Worm (Caenorhabditis elegans): Measurements from ENCODE around the gene Y45G12B.3.

The Y45G12B.3 gene

ce11 chrV:2730784-2731480 lies 34.9 kb upstream of the Y45G12B.3 start, which contains the start of gene dod-3:
Gene dod-3 (minus strand): TSS chrV:2731098.
- TF ChIP-seq snu-23 (GFP tag; optimal IDR thresholded peaks at IDR 0.05) (no peak), ama-1 (optimal IDR thresholded peaks at IDR 0.05) (peak; percentile 8), elt-2 (tag; optimal IDR thresholded peaks at IDR 0.05) (peak; percentile 98), nhr-90 (tag; optimal IDR thresholded peaks at IDR 0.05; ENCODE audit: poor library complexity) (peak; percentile 43)

- TF ChIP-seq lin-13 (GFP tag; optimal IDR thresholded peaks at IDR 0.05) (no peak), nhr-237 (tag; optimal IDR thresholded peaks at IDR 0.05) (no peak), aly-2 (tag; optimal IDR thresholded peaks at IDR 0.05) (no peak), lsy-2 (tag; optimal IDR thresholded peaks at IDR 0.05) (no peak), pag-3 (tag; optimal IDR thresholded peaks at IDR 0.05; ENCODE audit: borderline replicate concordance, insufficient read depth) (no peak), isw-1 (GFP tag; IDR thresholded peaks at IDR 0.05) (no peak), lin-15B (tag; optimal IDR thresholded peaks at IDR 0.05) (no peak), lin-39 (tag; optimal IDR thresholded peaks at IDR 0.05) (no peak), mab-9 (GFP tag; IDR thresholded peaks at IDR 0.05) (no peak), snu-23 (GFP tag; optimal IDR thresholded peaks at IDR 0.05) (no peak), unc-130 (tag; optimal IDR thresholded peaks at IDR 0.05) (no peak), C34B4.2 (tag; optimal IDR thresholded peaks at IDR 0.05) (no peak), nhr-85 (tag) (no peak), hlh-17 (GFP tag; optimal IDR thresholded peaks at IDR 0.05; ENCODE audit: borderline replicate concordance) (no peak), ztf-11 (tag; optimal IDR thresholded peaks at IDR 0.05) (no peak), rnt-1 (tag; optimal IDR thresholded peaks at IDR 0.05) (no peak)
Observed at ce11 chrV:2728236-2728635, 32.2 kb upstream of the Y45G12B.3 start, which contains the start of gene str-33. Gene str-33 (plus strand): TSS chrV:2728536.

- TF ChIP-seq sptf-1 (tag; optimal IDR thresholded peaks at IDR 0.05) = no peak
- no peak for TF ChIP-seq swsn-7 (tag; optimal IDR thresholded peaks at IDR 0.05)
- TF ChIP-seq dsc-1 (tag; optimal IDR thresholded peaks at IDR 0.05) = no peak
- TF ChIP-seq nhr-85 (tag) = peak; percentile 39
- TF ChIP-seq lin-15B (tag; optimal IDR thresholded peaks at IDR 0.05) = no peak
- TF ChIP-seq pag-3 (tag; optimal IDR thresholded peaks at IDR 0.05; ENCODE audit: borderline replicate concordance, insufficient read depth) = no peak
Observed at ce11 chrV:2727101-2727500, 31.0 kb upstream of the Y45G12B.3 start, which contains the start of gene str-13. Gene str-13 (minus strand): TSS chrV:2727201.

ce11 chrV:2725225-2725624 lies 29.2 kb upstream of the Y45G12B.3 start, which contains the start of gene srg-59:
Gene srg-59 (minus strand): TSS chrV:2725325.
- TF ChIP-seq unc-30 (tag; optimal IDR thresholded peaks at IDR 0.05) = no peak
- TF ChIP-seq nhr-90 (tag; optimal IDR thresholded peaks at IDR 0.05; ENCODE audit: poor library complexity) = no peak
- TF ChIP-seq nhr-28 (tag; optimal IDR thresholded peaks at IDR 0.05) = no peak
- TF ChIP-seq nhr-77 (tag; optimal IDR thresholded peaks at IDR 0.05) = no peak
- TF ChIP-seq ets-5 (GFP tag; IDR thresholded peaks at IDR 0.05) = no peak
- TF ChIP-seq lin-13 (GFP tag; optimal IDR thresholded peaks at IDR 0.05) = no peak
- TF ChIP-seq unc-62 (GFP tag; optimal IDR thresholded peaks at IDR 0.05) = no peak
- no peak for TF ChIP-seq Y116A8C.19 (tag; optimal IDR thresholded peaks at IDR 0.05; ENCODE audit: borderline replicate concordance)
- no peak for TF ChIP-seq ces-1 (GFP tag; optimal IDR thresholded peaks at IDR 0.05)
- no peak for TF ChIP-seq nhr-85 (tag)
- no peak for TF ChIP-seq nhr-237 (tag; optimal IDR thresholded peaks at IDR 0.05)
- TF ChIP-seq blmp-1 (tag; optimal IDR thresholded peaks at IDR 0.05) = no peak
- TF ChIP-seq isw-1 (GFP tag; IDR thresholded peaks at IDR 0.05) = no peak
- no peak for TF ChIP-seq mep-1 (tag; optimal IDR thresholded peaks at IDR 0.05)
- TF ChIP-seq C16A3.4 (tag; optimal IDR thresholded peaks at IDR 0.05) = no peak
- no peak for TF ChIP-seq mab-9 (GFP tag; IDR thresholded peaks at IDR 0.05)
- no peak for TF ChIP-seq lin-14 (GFP tag; optimal IDR thresholded peaks at IDR 0.05)
- TF ChIP-seq mef-2 (tag; optimal IDR thresholded peaks at IDR 0.05) = no peak
- no peak for TF ChIP-seq lin-15B (tag; optimal IDR thresholded peaks at IDR 0.05)
